Worm (Caenorhabditis elegans) whole organism, young adult: ENCODE results near the gene mdt-28.

Experiments used
- B0019.2 ChIP-seq: fragments of 200-800 bp; sonication (Bioruptor generic); conservative IDR thresholded peaks from 2 replicates; pipeline ENCODE4 v1.3.6; 2022; ENCODE audit warnings: missing genetic modification reagents, missing genetic modification characterization, missing compliant biosample characterization
- B0261.1 ChIP-seq: sonication (generic microtip); optimal IDR thresholded peaks from 2 replicates; lab custom pipeline; 2016; ENCODE audit warnings: mild to moderate bottlenecking, missing genetic modification characterization, moderate library complexity, missing compliant biosample characterization
- B0336.3 ChIP-seq: fragments of 200-800 bp; sonication (Bioruptor generic); IDR thresholded peaks from 2 replicates; pipeline ENCODE4 v1.3.6; 2022; ENCODE audit warnings: missing genetic modification characterization, missing compliant biosample characterization
- C06A6.2 ChIP-seq: fragments of 200-800 bp; sonication (Bioruptor generic); conservative IDR thresholded peaks from 2 replicates; pipeline ENCODE4 v1.3.6; 2022; ENCODE audit warnings: missing genetic modification characterization, missing compliant biosample characterization
- C17E4.6 ChIP-seq: fragments of 200-800 bp; sonication (Bioruptor generic); IDR thresholded peaks from 2 replicates; pipeline ENCODE4 v1.3.6; 2022; ENCODE audit warnings: missing genetic modification reagents, missing genetic modification characterization, missing compliant biosample characterization
- F10E7.11 ChIP-seq: sonication (generic microtip); optimal IDR thresholded peaks from 2 replicates; lab custom pipeline; 2017; ENCODE audit warnings: mild to moderate bottlenecking, missing genetic modification characterization, moderate library complexity, missing compliant biosample characterization
- F33H1.4 ChIP-seq: fragments of 200-800 bp; sonication (Bioruptor generic); IDR thresholded peaks from 2 replicates; pipeline ENCODE4 v1.3.6; 2022; ENCODE audit warnings: missing genetic modification reagents, missing genetic modification characterization, missing compliant biosample characterization
- K11D2.4 ChIP-seq: fragments of 200-800 bp; sonication (Bioruptor generic); IDR thresholded peaks from 2 replicates; pipeline ENCODE4 v1.3.6; 2022; ENCODE audit warnings: missing genetic modification reagents, missing genetic modification characterization, missing compliant biosample characterization
- Y53F4B.3 ChIP-seq: fragments of 200-800 bp; sonication (Bioruptor generic); IDR thresholded peaks from 2 replicates; pipeline ENCODE4 v1.3.6; 2022; ENCODE audit warnings: missing genetic modification reagents, missing genetic modification characterization, missing compliant biosample characterization
- Y56A3A.18 ChIP-seq: fragments of 200-800 bp; sonication (Bioruptor generic); IDR thresholded peaks from 2 replicates; pipeline ENCODE4 v1.3.6; 2022; ENCODE audit warnings: missing genetic modification reagents, missing genetic modification characterization, missing compliant biosample characterization
- Y79H2A.3 ChIP-seq: fragments of 200-800 bp; sonication (Bioruptor generic); conservative IDR thresholded peaks from 2 replicates; pipeline ENCODE4 v1.3.6; 2022; ENCODE audit warnings: missing genetic modification reagents, missing genetic modification characterization, missing compliant biosample characterization
- Y95B8A.8 ChIP-seq: fragments of 200-800 bp; sonication (Bioruptor generic); IDR thresholded peaks from 2 replicates; pipeline ENCODE4 v1.3.6; 2022; ENCODE audit warnings: missing genetic modification reagents, missing genetic modification characterization, missing compliant biosample characterization
- akir-1 ChIP-seq: fragments of 200-800 bp; sonication (Bioruptor generic); optimal IDR thresholded peaks from 2 replicates; lab custom pipeline; 2018; ENCODE audit warnings: mild to moderate bottlenecking, missing genetic modification characterization, moderate library complexity, missing compliant biosample characterization
- ama-1 ChIP-seq, 3 experiments: fragments of 150-350 bp in 1 of 3; sonication (generic microtip) in 2 of 3; optimal IDR thresholded peaks; 2 replicates each; lab custom pipeline; 2014 to 2018; ENCODE audit warnings: missing biosample characterization in 2 of 3, missing genetic modification characterization in 2 of 3, missing genetic modification reagents in 2 of 3
- atf-7 ChIP-seq: sonication (generic microtip); optimal IDR thresholded peaks from 2 replicates; lab custom pipeline; 2017; ENCODE audit warnings: mild to moderate bottlenecking, missing genetic modification characterization, missing compliant biosample characterization
- bed-2 ChIP-seq: fragments of 200-800 bp; sonication (Bioruptor generic); IDR thresholded peaks from 2 replicates; pipeline ENCODE4 v1.3.6; 2022; ENCODE audit warnings: missing genetic modification reagents, missing genetic modification characterization, missing compliant biosample characterization
- cebp-2 ChIP-seq: fragments of 200-800 bp; sonication (Bioruptor generic); IDR thresholded peaks from 2 replicates; pipeline ENCODE4 v1.3.6; 2022; ENCODE audit warnings: missing genetic modification characterization, missing compliant biosample characterization
- ceh-40 ChIP-seq: fragments of 200-800 bp; sonication (Bioruptor generic); IDR thresholded peaks from 2 replicates; pipeline ENCODE4 v1.3.6; 2022; ENCODE audit warnings: missing genetic modification characterization, missing compliant biosample characterization
- ceh-91 ChIP-seq: fragments of 200-800 bp; sonication (Bioruptor generic); IDR thresholded peaks from 2 replicates; pipeline ENCODE4 v1.3.6; 2022; ENCODE audit warnings: missing genetic modification reagents, missing genetic modification characterization, missing compliant biosample characterization
- efl-1 ChIP-seq: fragments of 150-350 bp; optimal IDR thresholded peaks from 2 replicates; lab custom pipeline; 2014; ENCODE audit warnings: missing biosample characterization, missing genetic modification reagents, missing genetic modification characterization
- egrh-3 ChIP-seq: fragments of 200-800 bp; sonication (Bioruptor generic); IDR thresholded peaks from 2 replicates; pipeline ENCODE4 v1.3.6; 2022; ENCODE audit warnings: missing genetic modification reagents, missing genetic modification characterization, missing compliant biosample characterization
- hlh-26 ChIP-seq: fragments of 200-800 bp; sonication (Bioruptor generic); conservative IDR thresholded peaks from 2 replicates; pipeline ENCODE4 v1.3.6; 2022; ENCODE audit warnings: missing genetic modification reagents, missing genetic modification characterization, missing compliant biosample characterization
- hmg-1.2 ChIP-seq: fragments of 200-800 bp; sonication (Bioruptor generic); IDR thresholded peaks from 2 replicates; pipeline ENCODE4 v1.3.6; 2022; ENCODE audit warnings: missing genetic modification reagents, missing genetic modification characterization, missing compliant biosample characterization
- let-526 ChIP-seq: fragments of 200-800 bp; sonication (Bioruptor generic); IDR thresholded peaks from 2 replicates; pipeline ENCODE4 v1.3.6; 2022; ENCODE audit warnings: missing genetic modification reagents, missing genetic modification characterization, missing compliant biosample characterization
- lin-54 ChIP-seq: fragments of 200-800 bp; sonication (Bioruptor generic); optimal IDR thresholded peaks from 2 replicates; lab custom pipeline; 2018; ENCODE audit warnings: mild to moderate bottlenecking, missing genetic modification characterization, missing compliant biosample characterization
- madf-3 ChIP-seq: fragments of 200-800 bp; sonication (Bioruptor generic); IDR thresholded peaks from 2 replicates; pipeline ENCODE4 v1.3.6; 2022; ENCODE audit warnings: missing genetic modification reagents, missing genetic modification characterization, missing compliant biosample characterization
- madf-8 ChIP-seq: fragments of 200-800 bp; sonication (Bioruptor generic); conservative IDR thresholded peaks from 2 replicates; pipeline ENCODE4 v1.3.6; 2022; ENCODE audit warnings: missing genetic modification reagents, missing genetic modification characterization, missing compliant biosample characterization
- mcd-1 ChIP-seq: fragments of 200-800 bp; sonication (Bioruptor generic); IDR thresholded peaks from 2 replicates; pipeline ENCODE4 v1.3.6; 2022; ENCODE audit warnings: missing genetic modification reagents, missing genetic modification characterization, missing compliant biosample characterization
- mel-28 ChIP-seq: sonication (generic microtip); optimal IDR thresholded peaks from 2 replicates; lab custom pipeline; 2016; ENCODE audit warnings: borderline replicate concordance, mild to moderate bottlenecking, missing genetic modification characterization, missing compliant biosample characterization
- nfya-2 ChIP-seq: fragments of 200-800 bp; sonication (Bioruptor generic); IDR thresholded peaks from 2 replicates; pipeline ENCODE4 v1.3.6; 2022; ENCODE audit warnings: missing genetic modification reagents, missing genetic modification characterization, missing compliant biosample characterization
- nhr-179 ChIP-seq: sonication (generic microtip); optimal IDR thresholded peaks from 2 replicates; lab custom pipeline; 2016; ENCODE audit warnings: mild to moderate bottlenecking, missing genetic modification characterization, missing compliant biosample characterization
- nhr-80 ChIP-seq: sonication (generic microtip); optimal IDR thresholded peaks from 2 replicates; lab custom pipeline; 2016; ENCODE audit warnings: missing genetic modification characterization, missing compliant biosample characterization
- pha-4 ChIP-seq: fragments of 150-350 bp; sonication (generic microtip); optimal IDR thresholded peaks from 2 replicates; lab custom pipeline; 2014; ENCODE audit warnings: missing biosample characterization, missing genetic modification reagents, missing genetic modification characterization
- rec-8 ChIP-seq, 2 experiments: sonication (generic microtip); optimal IDR thresholded peaks; 2 replicates each; lab custom pipeline; 2016; ENCODE audit warnings: mild to moderate bottlenecking in 2 of 2, missing genetic modification characterization in 2 of 2, missing genetic modification reagents in 2 of 2, missing genotype in 2 of 2, missing biosample characterization in 1 of 2, missing compliant biosample characterization in 1 of 2, moderate library complexity in 1 of 2
- repo-1 ChIP-seq: sonication (generic microtip); optimal IDR thresholded peaks from 2 replicates; lab custom pipeline; 2017; ENCODE audit warnings: mild to moderate bottlenecking, missing genetic modification characterization, missing compliant biosample characterization
- somi-1 ChIP-seq: fragments of 200-800 bp; sonication (Bioruptor generic); optimal IDR thresholded peaks from 2 replicates; lab custom pipeline; 2018; ENCODE audit warnings: mild to moderate bottlenecking, missing genetic modification characterization, missing compliant biosample characterization
- sptf-2 ChIP-seq: fragments of 200-800 bp; sonication (Bioruptor generic); optimal IDR thresholded peaks from 2 replicates; lab custom pipeline; 2018; ENCODE audit warnings: mild to moderate bottlenecking, missing genetic modification characterization, missing compliant biosample characterization
- tlf-1 ChIP-seq: fragments of 200-800 bp; sonication (Bioruptor generic); optimal IDR thresholded peaks from 2 replicates; lab custom pipeline; 2018; ENCODE audit warnings: mild to moderate bottlenecking, missing genetic modification characterization, missing compliant biosample characterization
- unc-62 ChIP-seq: fragments of 150-350 bp; optimal IDR thresholded peaks from 2 replicates; lab custom pipeline; 2014; ENCODE audit warnings: missing biosample characterization, missing genetic modification reagents, missing genetic modification characterization
- xnd-1 ChIP-seq: sonication (generic microtip); optimal IDR thresholded peaks from 2 replicates; lab custom pipeline; 2016; ENCODE audit warnings: missing genotype, missing genetic modification reagents, missing genetic modification characterization, missing compliant biosample characterization
- ztf-25 ChIP-seq: fragments of 200-800 bp; sonication (Bioruptor generic); IDR thresholded peaks from 2 replicates; pipeline ENCODE4 v1.3.6; 2022; ENCODE audit warnings: missing genetic modification reagents, missing genetic modification characterization, missing compliant biosample characterization
- ztf-6 ChIP-seq: fragments of 200-800 bp; sonication (Bioruptor generic); IDR thresholded peaks from 2 replicates; pipeline ENCODE4 v1.3.6; 2022; ENCODE audit warnings: missing genetic modification reagents, missing genetic modification characterization, missing compliant biosample characterization

Gene mdt-28

ce11 chrV:15575305-15575704 is at the start of gene mdt-28:
TSS of gene mdt-28 (minus strand) at chrV:15575405.
- TF ChIP-seq F10E7.11 (no peak), xnd-1 (tag; lab: Kevin White, UChicago) (no peak), Y56A3A.18 (no peak), C06A6.2 (no peak), ztf-6 (GFP tag; lab: Robert Waterston, UW) (no peak), C17E4.6 (GFP tag; lab: Robert Waterston, UW) (no peak), atf-7 (tag; lab: Kevin White, UChicago) (no peak), rec-8 (tag; optimal IDR thresholded peaks at IDR 0.05; lab: Kevin White, UChicago) (no peak), nfya-2 (GFP tag; lab: Robert Waterston, UW) (no peak), Y79H2A.3 (GFP tag; lab: Robert Waterston, UW) (no peak), B0336.3 (no peak), mcd-1 (GFP tag; lab: Robert Waterston, UW) (no peak), Y53F4B.3 (GFP tag; lab: Robert Waterston, UW) (no peak), let-526 (GFP tag; lab: Robert Waterston, UW) (no peak), ama-1 (optimal IDR thresholded peaks at IDR 0.05; lab: Kevin White, UChicago) (no peak), ama-1 (GFP tag; optimal IDR thresholded peaks at IDR 0.05; lab: Kevin White, UChicago) (no peak), sptf-2 (GFP tag; lab: Kevin White, UChicago) (no peak), mel-28 (tag; lab: Kevin White, UChicago) (no peak), somi-1 (GFP tag; lab: Kevin White, UChicago) (no peak), madf-3 (GFP tag; lab: Robert Waterston, UW) (no peak), repo-1 (tag; lab: Kevin White, UChicago) (no peak)

ce11 chrV:15621518-15621917 is 46.3 kb upstream of the mdt-28 start, which contains the start of gene C55A1.1:
TSS of gene C55A1.1 (plus strand) at chrV:15621818.
- TF ChIP-seq Y53F4B.3 (GFP tag; lab: Robert Waterston, UW) (no peak), K11D2.4 (GFP tag; lab: Robert Waterston, UW) (no peak), ztf-25 (GFP tag; lab: Robert Waterston, UW) (no peak), unc-62 (no peak), madf-8 (GFP tag; lab: Robert Waterston, UW) (no peak), akir-1 (GFP tag; lab: Kevin White, UChicago) (no peak), ceh-91 (GFP tag; lab: Robert Waterston, UW) (no peak), cebp-2 (GFP tag; lab: Robert Waterston, UW) (no peak)

ce11 chrV:15614534-15614933 is 39.3 kb upstream of the mdt-28 start:
- TF ChIP-seq tlf-1 (GFP tag; lab: Kevin White, UChicago), result no peak
- TF ChIP-seq, all 124 proteins: peak for 0

- TF ChIP-seq bed-2 (GFP tag; lab: Robert Waterston, UW) (no peak), efl-1 (GFP tag; lab: Kevin White, UChicago) (no peak), egrh-3 (GFP tag; lab: Robert Waterston, UW) (no peak), nhr-179 (tag; lab: Kevin White, UChicago) (no peak), ceh-40 (GFP tag; lab: Robert Waterston, UW) (no peak), hmg-1.2 (GFP tag; lab: Robert Waterston, UW) (no peak), hlh-26 (GFP tag; lab: Robert Waterston, UW) (no peak), B0261.1 (no peak), B0019.2 (GFP tag; lab: Robert Waterston, UW) (no peak), F33H1.4 (GFP tag; lab: Robert Waterston, UW) (no peak), lin-54 (GFP tag; lab: Kevin White, UChicago) (no peak), Y95B8A.8 (GFP tag; lab: Robert Waterston, UW) (no peak), nhr-80 (no peak), pha-4 (no peak)
Observed at ce11 chrV:15612886-15613285, 37.7 kb upstream of the mdt-28 start, which contains the start of gene str-263. TSS of gene str-263 (plus strand) at chrV:15613186.
